Worm (Caenorhabditis elegans) whole organism, L1 larva: ENCODE measurements around the gene dlhd-1.

Experiments used
- ama-1 ChIP-seq: fragments of 150-350 bp; optimal IDR thresholded peaks from 2 replicates; lab custom pipeline; 2014
- ces-1 ChIP-seq: fragments of 150-350 bp; optimal IDR thresholded peaks from 2 replicates; lab custom pipeline; 2014; ENCODE audit warnings: missing biosample characterization, missing genetic modification reagents, missing genetic modification characterization
- efl-1 ChIP-seq, 4 experiments: fragments of 150-350 bp; optimal IDR thresholded peaks in 3 of 4; peaks in 1 of 4; 1 replicate in 1 of 4; 2 replicates in 3 of 4; lab custom pipeline; 2014; ENCODE audit warnings: missing biosample characterization in 2 of 4, missing genetic modification characterization in 2 of 4, missing genetic modification reagents in 2 of 4
- nhr-237 ChIP-seq: fragments of 150-350 bp; optimal IDR thresholded peaks from 2 replicates; lab custom pipeline; 2014; ENCODE audit warnings: missing biosample characterization, missing genetic modification characterization
- rnt-1 ChIP-seq: sonication (generic microtip); optimal IDR thresholded peaks from 2 replicates; lab custom pipeline; 2016; ENCODE audit warnings: mild to moderate bottlenecking, missing genetic modification characterization, moderate library complexity, missing compliant biosample characterization
- skn-1 ChIP-seq: fragments of 150-350 bp; optimal IDR thresholded peaks from 2 replicates; lab custom pipeline; 2014; ENCODE audit warnings: missing biosample characterization, missing genetic modification characterization
- zag-1 ChIP-seq: fragments of 150-350 bp; optimal IDR thresholded peaks from 2 replicates; lab custom pipeline; 2014; ENCODE audit warnings: missing biosample characterization, missing genetic modification characterization

ce11 chrII:1132750-1133149 lies 39.2 kb downstream of the dlhd-1 start:
- TF ChIP-seq ces-1 (no peak), zag-1 (tag; lab: Kevin White, UChicago) (no peak), nhr-237 (tag; lab: Kevin White, UChicago) (no peak), ama-1 (lab: Kevin White, UChicago) (no peak), efl-1 (optimal IDR thresholded peaks at IDR 0.05; lab: Kevin White, UChicago) (no peak), efl-1 (GFP tag; optimal IDR thresholded peaks at IDR 0.05 in 1 of 2; lab: Kevin White, UChicago) (no peak), skn-1 (tag; lab: Kevin White, UChicago) (no peak), rnt-1 (no peak)
